Worm (Caenorhabditis elegans): ENCODE data around the gene Y38F1A.2.

- TF ChIP-seq ZK546.5 (tag; optimal IDR thresholded peaks at IDR 0.05) (no peak), nhr-25 (tag; optimal IDR thresholded peaks at IDR 0.05) (no peak), lin-39 (tag; optimal IDR thresholded peaks at IDR 0.05) (no peak), nhr-67 (tag; optimal IDR thresholded peaks at IDR 0.05) (no peak), fkh-2 (tag; optimal IDR thresholded peaks at IDR 0.05) (no peak), nhr-12 (tag; optimal IDR thresholded peaks at IDR 0.05) (no peak), elt-3 (tag; optimal IDR thresholded peaks at IDR 0.05) (no peak), zag-1 (tag; optimal IDR thresholded peaks at IDR 0.05) (no peak), pha-4 (tag; optimal IDR thresholded peaks at IDR 0.05) (no peak), elt-1 (tag; optimal IDR thresholded peaks at IDR 0.05) (no peak), ama-1 (optimal IDR thresholded peaks at IDR 0.05) (no peak), nhr-76 (tag; optimal IDR thresholded peaks at IDR 0.05) (no peak), egl-27 (tag; optimal IDR thresholded peaks at IDR 0.05) (no peak)
Observed at ce11 chrII:12992193-12992592, 37.4 kb downstream of the Y38F1A.2 start.

All from whole organism, L3 larva.